Worm (Caenorhabditis elegans) whole organism, L4/young adult: Measurements from ENCODE around the gene acer-1.

Experiments
- W03F9.2 ChIP-seq: fragments of 150-350 bp; optimal IDR thresholded peaks from 2 replicates; lab custom pipeline; 2014; ENCODE audit warnings: missing biosample characterization, missing genetic modification characterization
- dao-5 ChIP-seq: sonication (generic microtip); optimal IDR thresholded peaks from 2 replicates; lab custom pipeline; 2016; ENCODE audit warnings: missing genotype, missing genetic modification characterization, moderate library complexity, missing compliant biosample characterization
- him-1 ChIP-seq: sonication (generic microtip); optimal IDR thresholded peaks from 2 replicates; lab custom pipeline; 2016; ENCODE audit warnings: missing genotype, missing genetic modification reagents, missing genetic modification characterization, missing compliant biosample characterization

ce11 chrII:6939873-6940272, 49.7 kb upstream of the acer-1 start:
- TF ChIP-seq him-1 (tag; lab: Kevin White, UChicago) (no peak), W03F9.2 (no peak), dao-5 (tag; lab: Kevin White, UChicago) (no peak)
